Worm (Caenorhabditis elegans): ENCODE data around the gene F23D12.7.
A peak's percentile ranks its signal among the peaks of the same experiment; 100 is the strongest.

Gene F23D12.7

DNA sequence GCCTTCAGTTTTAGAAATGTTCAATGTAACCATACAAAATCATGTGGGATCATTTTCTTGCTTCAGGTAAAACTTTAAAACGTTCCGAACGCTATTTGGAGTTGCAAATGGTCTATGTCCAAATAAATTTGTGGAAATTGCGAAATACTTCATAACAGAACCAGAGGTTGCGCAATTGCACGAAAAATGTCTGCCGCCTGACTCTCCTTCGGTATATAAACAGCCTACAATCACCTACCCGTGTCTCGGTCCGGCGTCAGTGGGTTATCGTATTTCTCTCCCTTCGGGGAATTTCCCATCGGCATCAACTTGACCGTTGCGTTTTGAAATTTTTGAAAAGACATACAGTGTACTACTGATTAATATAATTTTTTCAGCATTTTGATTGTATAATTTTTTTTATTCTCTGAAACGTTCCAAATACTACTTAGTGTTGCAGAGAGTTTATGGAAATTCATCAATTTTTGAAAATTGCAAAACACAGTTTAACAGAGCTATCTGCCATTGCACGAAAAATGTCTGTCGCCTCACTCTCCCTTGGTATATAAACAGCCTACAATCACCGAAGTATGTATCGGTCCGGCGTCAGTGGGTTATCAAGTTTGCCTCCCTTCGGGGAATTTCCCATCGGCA lies 23.1 kb upstream of the F23D12.7 start (continued):
- TF ChIP-seq F10B5.3 (tag; optimal IDR thresholded peaks at IDR 0.05) (peak; percentile 11), nhr-48 (tag; optimal IDR thresholded peaks at IDR 0.05) (peak; percentile 47), T26A8.4 (GFP tag; IDR thresholded peaks at IDR 0.05) (0 out of 2 replicates have a peak, but pooled peaks have one; percentile 67), gei-8 (GFP tag; optimal IDR thresholded peaks at IDR 0.05) (no peak), aha-1 (tag) (peak; percentile 85), hlh-30 (tag; optimal IDR thresholded peaks at IDR 0.05; ENCODE audit: insufficient read depth) (peak; percentile 61), F44E2.7 (GFP tag; IDR thresholded peaks at IDR 0.05) (0 out of 2 replicates have a peak, but pooled peaks have one; percentile 12), tag-97 (GFP tag; IDR thresholded peaks at IDR 0.05) (0 out of 2 replicates have a peak, but pooled peaks have one; percentile 47), mdl-1 (tag; optimal IDR thresholded peaks at IDR 0.05) (peak in 1 of 2 experiments; percentile 1), nhr-42 (GFP tag; IDR thresholded peaks at IDR 0.05) (0 out of 2 replicates have a peak, but pooled peaks have one; percentile 57), vab-7 (GFP tag; IDR thresholded peaks at IDR 0.05) (no peak; the same call in 1 of the 2 replicates), spr-1 (tag; optimal IDR thresholded peaks at IDR 0.05) (peak; percentile 41), mxl-3 (GFP tag; optimal IDR thresholded peaks at IDR 0.05) (peak; percentile 36), lin-1 (GFP tag; IDR thresholded peaks at IDR 0.05) (no peak), rbr-2 (tag; optimal IDR thresholded peaks at IDR 0.05) (peak; percentile 59), arid-1 (GFP tag; conservative IDR thresholded peaks at IDR 0.05) (no peak), pha-4 (GFP tag; IDR thresholded peaks at IDR 0.05) (peak; percentile 76; the same call in 1 of the 2 replicates), pha-4 (tag; optimal IDR thresholded peaks at IDR 0.05) (no peak), ceh-82 (tag; optimal IDR thresholded peaks at IDR 0.05) (no peak), ZK337.2 (GFP tag; IDR thresholded peaks at IDR 0.05) (peak; percentile 49; the same call in 1 of the 2 replicates), ctbp-1 (GFP tag; IDR thresholded peaks at IDR 0.05) (peak; percentile 60; the same call in 1 of the 2 replicates), snpc-4 (tag; optimal IDR thresholded peaks at IDR 0.05) (peak; percentile 93)

DNA sequence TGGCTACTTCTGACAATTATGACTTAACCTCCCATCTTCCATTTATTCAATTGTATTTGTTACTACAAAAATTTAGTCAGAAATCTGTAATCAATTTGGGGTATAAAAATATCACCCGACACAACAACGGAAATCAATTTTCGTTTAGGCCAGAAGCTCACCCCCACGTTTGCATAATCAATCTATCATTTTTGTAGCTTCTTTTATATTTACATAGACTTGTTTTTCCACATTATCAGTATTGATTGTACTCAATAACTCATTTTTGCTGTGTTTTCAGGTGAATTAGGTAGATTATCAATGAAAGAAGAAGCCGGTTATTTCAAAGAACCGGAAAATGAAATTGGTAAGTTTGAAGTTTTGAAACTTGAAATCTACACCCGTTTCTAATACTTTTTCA lies 20.1 kb upstream of the F23D12.7 start, which contains the start of gene M163.5:
TSS of gene M163.5 (plus strand) at position 301 of the 400 bp plus-strand sequence.
- TF ChIP-seq ces-1 (GFP tag; optimal IDR thresholded peaks at IDR 0.05) (no peak), Y5F2A.4 (GFP tag; optimal IDR thresholded peaks at IDR 0.05) (no peak), attf-4 (tag; optimal IDR thresholded peaks at IDR 0.05) (no peak), Y105C5A.15 (GFP tag; IDR thresholded peaks at IDR 0.05) (no peak), saeg-2 (GFP tag; IDR thresholded peaks at IDR 0.05) (no peak), ceh-62 (tag; optimal IDR thresholded peaks at IDR 0.05) (no peak), nhr-10 (tag; optimal IDR thresholded peaks at IDR 0.05) (no peak), dpl-1 (GFP tag; optimal IDR thresholded peaks at IDR 0.05) (no peak), nhr-76 (tag; optimal IDR thresholded peaks at IDR 0.05) (no peak), nhr-41 (GFP tag; IDR thresholded peaks at IDR 0.05) (no peak), php-3 (GFP tag; IDR thresholded peaks at IDR 0.05) (no peak), unc-130 (GFP tag; optimal IDR thresholded peaks at IDR 0.05) (no peak), duxl-1 (tag; optimal IDR thresholded peaks at IDR 0.05; ENCODE audit: poor library complexity) (no peak), T26A8.4 (GFP tag; IDR thresholded peaks at IDR 0.05) (no peak), nhr-48 (tag; optimal IDR thresholded peaks at IDR 0.05) (no peak), dmd-8 (GFP tag; IDR thresholded peaks at IDR 0.05) (no peak)

DNA sequence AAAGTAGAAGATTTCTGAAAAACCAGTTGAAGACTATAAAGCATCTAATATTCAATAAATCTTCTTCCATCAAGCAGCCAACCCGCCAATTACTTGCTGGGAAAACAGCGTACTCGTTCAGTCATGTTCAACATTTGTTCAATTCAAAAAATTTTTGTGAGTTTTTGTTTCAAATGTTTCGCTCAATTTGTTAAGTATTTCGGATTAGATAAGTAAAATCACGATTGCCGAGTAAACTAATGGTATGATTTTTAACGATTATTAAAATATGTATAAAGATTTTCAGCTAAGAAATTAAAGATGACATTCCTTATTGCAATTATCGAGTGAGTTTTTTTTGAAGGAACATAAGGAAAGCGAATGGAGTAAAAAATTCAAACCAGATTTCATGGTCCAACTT lies 17.1 kb upstream of the F23D12.7 start, which contains the start of gene M163.10:
TSS of gene M163.10 (plus strand) at position 301 of the 400 bp plus-strand sequence.
- no peak for TF ChIP-seq ceh-32 (tag; optimal IDR thresholded peaks at IDR 0.05; ENCODE audit: poor library complexity)
- TF ChIP-seq dmd-6 (GFP tag; IDR thresholded peaks at IDR 0.05) = no peak
- TF ChIP-seq lim-7 (GFP tag; IDR thresholded peaks at IDR 0.05) = no peak
- TF ChIP-seq set-16 (GFP tag; IDR thresholded peaks at IDR 0.05) = no peak
- no peak for TF ChIP-seq F26F4.8 (GFP tag; conservative IDR thresholded peaks at IDR 0.05)
- TF ChIP-seq T26A8.4 (GFP tag; IDR thresholded peaks at IDR 0.05) = no peak
- no peak for TF ChIP-seq daf-16 (GFP tag; optimal IDR thresholded peaks at IDR 0.05)
- TF ChIP-seq daf-16 (tag; optimal IDR thresholded peaks at IDR 0.05) = no peak
- TF ChIP-seq lin-29 (GFP tag; IDR thresholded peaks at IDR 0.05) = no peak
- TF ChIP-seq rbr-2 (tag; optimal IDR thresholded peaks at IDR 0.05) = no peak
- TF ChIP-seq hlh-11 (tag; optimal IDR thresholded peaks at IDR 0.05) = no peak
- TF ChIP-seq lin-15B (tag; optimal IDR thresholded peaks at IDR 0.05) = no peak
- no peak for TF ChIP-seq ama-1 (optimal IDR thresholded peaks at IDR 0.05)
- TF ChIP-seq dpl-1 (GFP tag; optimal IDR thresholded peaks at IDR 0.05) = no peak
- TF ChIP-seq fos-1 (tag; optimal IDR thresholded peaks at IDR 0.05) = no peak
- no peak for TF ChIP-seq pha-4 (GFP tag; IDR thresholded peaks at IDR 0.05)
- TF ChIP-seq pha-4 (tag; optimal IDR thresholded peaks at IDR 0.05) = no peak
- TF ChIP-seq lsy-2 (tag; optimal IDR thresholded peaks at IDR 0.05) = no peak
